Worm (Caenorhabditis elegans): ENCODE results near the gene hil-2.

DNA sequence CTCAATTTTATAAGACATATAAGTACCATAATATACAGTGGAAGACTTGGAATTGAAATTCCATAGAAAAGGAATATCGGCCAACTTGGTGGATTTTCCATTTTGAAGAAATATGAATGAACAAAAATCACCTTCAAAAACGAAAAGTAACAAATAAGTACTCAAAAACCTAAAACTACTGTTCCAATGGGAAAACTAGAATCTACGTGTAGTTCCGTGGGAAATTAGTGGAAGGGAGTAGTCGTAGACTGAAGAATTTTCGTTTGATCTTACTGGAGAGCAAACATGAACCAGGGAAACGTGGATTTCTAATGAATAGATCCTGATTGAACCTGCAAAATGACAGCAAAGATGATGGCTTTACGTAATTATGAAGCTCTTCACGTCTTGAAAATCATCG is 22.1 kb upstream of the hil-2 start, which contains the start of gene srv-31:
- TF ChIP-seq nhr-6 (tag; optimal IDR thresholded peaks at IDR 0.05) (no peak), ceh-82 (tag; optimal IDR thresholded peaks at IDR 0.05) (no peak), peb-1 (tag; optimal IDR thresholded peaks at IDR 0.05) (no peak), nhr-12 (tag; optimal IDR thresholded peaks at IDR 0.05) (no peak), Y55F3AM.14 (GFP tag; optimal IDR thresholded peaks at IDR 0.05) (no peak), nhr-77 (tag; optimal IDR thresholded peaks at IDR 0.05) (no peak), gmeb-1 (tag; optimal IDR thresholded peaks at IDR 0.05) (no peak), sma-9 (GFP tag; optimal IDR thresholded peaks at IDR 0.05) (no peak), sma-9 (tag; optimal IDR thresholded peaks at IDR 0.05) (no peak), unc-39 (tag; optimal IDR thresholded peaks at IDR 0.05) (no peak), nhr-25 (tag; optimal IDR thresholded peaks at IDR 0.05) (no peak), F13H6.1 (tag; optimal IDR thresholded peaks at IDR 0.05) (no peak), skn-1 (tag; optimal IDR thresholded peaks at IDR 0.05) (no peak), lin-39 (tag; optimal IDR thresholded peaks at IDR 0.05) (no peak), nhr-23 (tag; optimal IDR thresholded peaks at IDR 0.05) (no peak)

All from whole organism, L2 larva.